Worm (Caenorhabditis elegans) whole organism, L2 larva: Measurements from ENCODE around the gene srw-99.

Source experiments
- F13H6.1 ChIP-seq: sonication (generic microtip); optimal IDR thresholded peaks from 2 replicates; lab custom pipeline; 2016; ENCODE audit warnings: missing genetic modification characterization, missing compliant biosample characterization
- unc-62 ChIP-seq: fragments of 150-350 bp; optimal IDR thresholded peaks from 2 replicates; lab custom pipeline; 2014; ENCODE audit warnings: missing biosample characterization, missing genetic modification reagents, missing genetic modification characterization

DNA sequence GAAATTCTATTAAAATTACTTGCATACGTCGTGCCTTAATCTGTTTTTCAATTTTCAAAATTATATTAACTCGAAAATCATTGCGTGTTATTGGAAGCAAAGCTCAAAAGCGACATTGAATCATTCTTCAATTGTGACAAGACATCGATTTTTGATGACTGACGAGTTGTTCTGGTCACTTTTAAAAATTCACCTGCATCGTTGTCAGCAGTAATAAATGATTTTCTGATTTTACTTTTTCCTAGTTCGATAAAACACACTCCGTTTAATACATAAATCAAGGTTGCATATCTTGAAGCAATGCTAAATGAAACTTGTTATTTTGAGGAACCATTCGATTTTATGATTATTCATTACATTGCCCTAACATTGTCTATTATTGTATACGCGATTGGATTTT, 26.3 kb upstream of the srw-99 start, which contains the start of gene srh-3:
- TF ChIP-seq F13H6.1 (no peak), unc-62 (GFP tag; lab: Kevin White, UChicago) (no peak)
